Fruit fly (Drosophila melanogaster): ENCODE data around the gene CG2126.

Gene CG2126

dm6 chr3R:31771790-31772576 lies 4.5 kb downstream of the CG2126 start, which contains the start of the genes betaGlu and sip3 (continued):
- TF ChIP-seq CG4360 (GFP tag; IDR thresholded peaks at IDR 0.05) = no peak
- peak; percentile 4 for TF ChIP-seq CG18476 (GFP tag; optimal IDR thresholded peaks at IDR 0.05)
- TF ChIP-seq zfh2 (GFP tag; optimal IDR thresholded peaks at IDR 0.05) = no peak
- TF ChIP-seq sug (tag; optimal IDR thresholded peaks at IDR 0.05) = peak; percentile 20
- TF ChIP-seq CG10462 (GFP tag; optimal IDR thresholded peaks at IDR 0.05) = no peak
- peak; percentile 92 for TF ChIP-seq bbx (GFP tag; IDR thresholded peaks at IDR 0.05; ENCODE audit: partially characterized antibody)
- TF ChIP-seq CG7963 (GFP tag; IDR thresholded peaks at IDR 0.05; ENCODE audit: partially characterized antibody) = peak; percentile 91
- TF ChIP-seq jigr1 (GFP tag; IDR thresholded peaks at IDR 0.05) = peak; percentile 35; the same call in 1 of the 3 replicates
- TF ChIP-seq tll (GFP tag; optimal IDR thresholded peaks at IDR 0.05) = no peak
- TF ChIP-seq ttk (GFP tag; IDR thresholded peaks at IDR 0.05) = no peak
- no peak for TF ChIP-seq gro (GFP tag; optimal IDR thresholded peaks at IDR 0.05)
- TF ChIP-seq CG6854 (GFP tag; optimal IDR thresholded peaks at IDR 0.05) = no peak
- peak; percentile 39 for TF ChIP-seq CG2120 (GFP tag; optimal IDR thresholded peaks at IDR 0.05)
- TF ChIP-seq Dip3 (GFP tag; optimal IDR thresholded peaks at IDR 0.05) = no peak
- peak; percentile 79 for TF ChIP-seq Sry-δ (GFP tag; optimal IDR thresholded peaks at IDR 0.05)
- peak; percentile 24 for TF ChIP-seq twi (tag; optimal IDR thresholded peaks at IDR 0.05)
- peak in 1 of 2 experiments; percentile 80 for TF ChIP-seq Pdp1 (GFP tag; optimal IDR thresholded peaks at IDR 0.05)
- TF ChIP-seq H15 (GFP tag; IDR thresholded peaks at IDR 0.05) = no peak
- TF ChIP-seq CG9727 (GFP tag; optimal IDR thresholded peaks at IDR 0.05) = peak; percentile 20
- TF ChIP-seq CG17361 (GFP tag; IDR thresholded peaks at IDR 0.05) = peak; percentile 75; the same call in 2 of the 3 replicates
- peak; percentile 93 for TF ChIP-seq Scr (GFP tag; IDR thresholded peaks at IDR 0.05; ENCODE audit: partially characterized antibody)
- TF ChIP-seq dpn (GFP tag; optimal IDR thresholded peaks at IDR 0.05) = peak; percentile 2 to 21
- TF ChIP-seq Hmx (GFP tag; optimal IDR thresholded peaks at IDR 0.05) = no peak
- no peak for TF ChIP-seq CG13296 (GFP tag; optimal IDR thresholded peaks at IDR 0.05)
- TF ChIP-seq knrl (GFP tag; IDR thresholded peaks at IDR 0.05; ENCODE audit: partially characterized antibody) = peak; percentile 93
- peak; percentile 64 for TF ChIP-seq Ets65A (GFP tag)
- peak; percentile 96 for TF ChIP-seq CG17385 (GFP tag; optimal IDR thresholded peaks at IDR 0.05)
- no peak for TF ChIP-seq onecut (GFP tag; IDR thresholded peaks at IDR 0.05)
- TF ChIP-seq nmo (GFP tag; optimal IDR thresholded peaks at IDR 0.05) = peak; percentile 59
- TF ChIP-seq gfzf (GFP tag; optimal IDR thresholded peaks at IDR 0.05) = peak; percentile 66
- peak; percentile 62 for TF ChIP-seq CG2129 (GFP tag; IDR thresholded peaks at IDR 0.05; ENCODE audit: partially characterized antibody)
- peak; percentile 25 for TF ChIP-seq CG8924 (tag; optimal IDR thresholded peaks at IDR 0.05)
- TF ChIP-seq mld (GFP tag; IDR thresholded peaks at IDR 0.05; ENCODE audit: partially characterized antibody) = peak; percentile 72; the same call in 2 of the 3 replicates
- peak; percentile 13 for TF ChIP-seq chn (GFP tag; optimal IDR thresholded peaks at IDR 0.05)
- no peak for TF ChIP-seq sima (GFP tag; optimal IDR thresholded peaks at IDR 0.05)
- TF ChIP-seq Myb (GFP tag; optimal IDR thresholded peaks at IDR 0.05) = peak; percentile 20
- TF ChIP-seq CG13624 (GFP tag; optimal IDR thresholded peaks at IDR 0.05) = peak; percentile 3
- peak; percentile 3 for TF ChIP-seq PHDP (tag; optimal IDR thresholded peaks at IDR 0.05)
- TF ChIP-seq CG30020 (tag; optimal IDR thresholded peaks at IDR 0.05) = peak; percentile 47
- TF ChIP-seq scrt (GFP tag; optimal IDR thresholded peaks at IDR 0.05) = no peak
- TF ChIP-seq sens (GFP tag) = peak; percentile 83
- peak; percentile 48; the same call in 1 of the 2 replicates for TF ChIP-seq CG9932 (GFP tag; IDR thresholded peaks at IDR 0.05)
- no peak for TF ChIP-seq cas (GFP tag; IDR thresholded peaks at IDR 0.05)
- no peak for TF ChIP-seq ind (GFP tag; optimal IDR thresholded peaks at IDR 0.05)
- peak; percentile 72 for TF ChIP-seq pzg (GFP tag; optimal IDR thresholded peaks at IDR 0.05)
- TF ChIP-seq Ets97D (GFP tag; optimal IDR thresholded peaks at IDR 0.05) = peak; percentile 47
- TF ChIP-seq CG12299 (tag; optimal IDR thresholded peaks at IDR 0.05) = peak; percentile 23
- TF ChIP-seq CG5180 (GFP tag; optimal IDR thresholded peaks at IDR 0.05) = no peak

Measured in whole organism, embryonic.